Worm (Caenorhabditis elegans): ENCODE results near the gene T25B9.8.

T25B9.8 gene

DNA sequence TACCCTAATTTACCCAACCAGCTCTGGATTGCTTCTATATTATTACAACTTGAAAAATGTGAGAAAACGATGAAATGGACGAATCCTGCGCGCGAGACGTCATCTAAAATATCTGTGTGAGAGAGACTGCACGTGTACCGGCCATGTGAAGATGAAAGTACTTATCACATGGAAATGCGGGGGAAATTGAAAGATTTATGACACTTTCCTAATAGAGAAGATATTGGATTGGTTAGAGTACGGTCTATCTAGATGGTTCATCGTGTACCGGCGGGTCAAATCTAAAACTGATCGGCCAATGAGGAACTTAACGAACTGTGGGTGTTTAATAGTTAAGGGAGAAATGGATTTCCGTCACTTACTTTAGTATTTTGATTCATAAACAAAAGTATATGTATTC is 14.0 kb upstream of the T25B9.8 start (continued):
- no peak for TF ChIP-seq nhr-237 (tag; optimal IDR thresholded peaks at IDR 0.05)
- TF ChIP-seq nhr-10 (tag; optimal IDR thresholded peaks at IDR 0.05): no peak
- TF ChIP-seq mab-5 (tag; optimal IDR thresholded peaks at IDR 0.05): no peak
- no peak for TF ChIP-seq dmd-4 (tag; optimal IDR thresholded peaks at IDR 0.05)
- no peak for TF ChIP-seq peb-1 (tag; optimal IDR thresholded peaks at IDR 0.05)
- no peak for TF ChIP-seq nhr-11 (tag; optimal IDR thresholded peaks at IDR 0.05)
- peak; percentile 4 for TF ChIP-seq nhr-129 (tag; optimal IDR thresholded peaks at IDR 0.05)
- no peak for TF ChIP-seq zag-1 (tag; optimal IDR thresholded peaks at IDR 0.05)
- no peak for TF ChIP-seq skn-1 (tag; optimal IDR thresholded peaks at IDR 0.05)
- no peak for TF ChIP-seq lin-13 (GFP tag; optimal IDR thresholded peaks at IDR 0.05)
- TF ChIP-seq unc-39 (tag; optimal IDR thresholded peaks at IDR 0.05): no peak

DNA sequence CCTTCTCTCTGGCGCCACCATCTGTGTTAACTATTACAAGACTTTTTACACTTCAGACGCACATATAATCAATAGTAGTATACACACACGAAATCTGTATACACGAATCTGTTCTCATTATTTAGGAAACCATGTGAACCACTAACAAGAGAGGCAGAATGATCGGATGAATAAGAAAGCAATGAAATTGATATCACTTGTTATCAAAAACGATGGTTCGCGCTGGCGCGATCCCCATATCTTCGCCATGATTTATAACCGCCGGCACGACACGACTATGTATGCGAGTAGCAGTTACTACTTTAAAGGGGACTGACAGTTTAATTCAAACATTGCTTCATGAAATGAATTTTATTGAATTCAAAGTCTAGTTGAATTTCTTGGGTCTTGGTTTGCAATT is 13.3 kb upstream of the T25B9.8 start:
- TF ChIP-seq nhr-21 (tag; optimal IDR thresholded peaks at IDR 0.05) (peak; percentile 31), elt-1 (tag; optimal IDR thresholded peaks at IDR 0.05) (no peak), sma-9 (GFP tag; optimal IDR thresholded peaks at IDR 0.05) (peak; percentile 77), sma-9 (tag; optimal IDR thresholded peaks at IDR 0.05) (no peak)

ce11 chrIV:10780583-10780982 is 12.6 kb upstream of the T25B9.8 start, which contains the start of gene swt-3:
Gene swt-3 (minus strand): TSS chrIV:10780683.
- no peak for TF ChIP-seq elt-3 (tag; optimal IDR thresholded peaks at IDR 0.05)
- TF ChIP-seq unc-55 (GFP tag; optimal IDR thresholded peaks at IDR 0.05): no peak
- TF ChIP-seq R02D3.7 (tag; optimal IDR thresholded peaks at IDR 0.05): no peak
- TF ChIP-seq sma-3 (GFP tag; optimal IDR thresholded peaks at IDR 0.05): no peak
- no peak for TF ChIP-seq lin-11 (tag; optimal IDR thresholded peaks at IDR 0.05)
- TF ChIP-seq aly-2 (tag; optimal IDR thresholded peaks at IDR 0.05): no peak
- TF ChIP-seq nhr-25 (tag; optimal IDR thresholded peaks at IDR 0.05): no peak
- TF ChIP-seq ceh-16 (tag; optimal IDR thresholded peaks at IDR 0.05): no peak
- TF ChIP-seq sma-9 (GFP tag; optimal IDR thresholded peaks at IDR 0.05): no peak
- no peak for TF ChIP-seq sma-9 (tag; optimal IDR thresholded peaks at IDR 0.05)
- no peak for TF ChIP-seq alr-1 (tag; optimal IDR thresholded peaks at IDR 0.05)

- no peak for TF ChIP-seq R02D3.7 (tag; optimal IDR thresholded peaks at IDR 0.05)
- no peak for TF ChIP-seq lin-11 (tag; optimal IDR thresholded peaks at IDR 0.05)
- TF ChIP-seq lin-13 (GFP tag; optimal IDR thresholded peaks at IDR 0.05): no peak
- no peak for TF ChIP-seq zag-1 (tag; optimal IDR thresholded peaks at IDR 0.05)
- no peak for TF ChIP-seq crh-2 (tag; optimal IDR thresholded peaks at IDR 0.05)
- no peak for TF ChIP-seq ama-1 (optimal IDR thresholded peaks at IDR 0.05)
- TF ChIP-seq ztf-1 (GFP tag; conservative IDR thresholded peaks at IDR 0.05): no peak
- no peak for TF ChIP-seq nhr-129 (tag; optimal IDR thresholded peaks at IDR 0.05)
- no peak for TF ChIP-seq ztf-11 (tag; optimal IDR thresholded peaks at IDR 0.05)
Observed at ce11 chrIV:10779328-10779727, 11.3 kb upstream of the T25B9.8 start.

- TF ChIP-seq nhr-6 (tag; optimal IDR thresholded peaks at IDR 0.05) (no peak), blmp-1 (tag; optimal IDR thresholded peaks at IDR 0.05; ENCODE audit: insufficient read depth) (no peak), nhr-25 (tag; optimal IDR thresholded peaks at IDR 0.05) (peak; percentile 16), nhr-10 (tag; optimal IDR thresholded peaks at IDR 0.05) (no peak), nhr-23 (tag; optimal IDR thresholded peaks at IDR 0.05) (no peak), lsy-2 (tag; optimal IDR thresholded peaks at IDR 0.05) (no peak), ceh-82 (tag; optimal IDR thresholded peaks at IDR 0.05) (no peak)
Observed at ce11 chrIV:10778582-10778981, 10.6 kb upstream of the T25B9.8 start.

- no peak for TF ChIP-seq elt-3 (tag; optimal IDR thresholded peaks at IDR 0.05)
- no peak for TF ChIP-seq nhr-237 (tag; optimal IDR thresholded peaks at IDR 0.05)
- TF ChIP-seq ama-1 (optimal IDR thresholded peaks at IDR 0.05): no peak
- TF ChIP-seq nhr-23 (tag; optimal IDR thresholded peaks at IDR 0.05): no peak
- TF ChIP-seq blmp-1 (tag; optimal IDR thresholded peaks at IDR 0.05; ENCODE audit: insufficient read depth): no peak
- no peak for TF ChIP-seq ztf-11 (tag; optimal IDR thresholded peaks at IDR 0.05)
- TF ChIP-seq sma-9 (GFP tag; optimal IDR thresholded peaks at IDR 0.05): no peak
- TF ChIP-seq sma-9 (tag; optimal IDR thresholded peaks at IDR 0.05): no peak
- no peak for TF ChIP-seq peb-1 (tag; optimal IDR thresholded peaks at IDR 0.05)
- TF ChIP-seq dmd-4 (tag; optimal IDR thresholded peaks at IDR 0.05): no peak
Observed at ce11 chrIV:10777600-10777999, 9.6 kb upstream of the T25B9.8 start.
